Worm (Caenorhabditis elegans): ENCODE data around the gene C50F4.6.

The C50F4.6 gene

DNA sequence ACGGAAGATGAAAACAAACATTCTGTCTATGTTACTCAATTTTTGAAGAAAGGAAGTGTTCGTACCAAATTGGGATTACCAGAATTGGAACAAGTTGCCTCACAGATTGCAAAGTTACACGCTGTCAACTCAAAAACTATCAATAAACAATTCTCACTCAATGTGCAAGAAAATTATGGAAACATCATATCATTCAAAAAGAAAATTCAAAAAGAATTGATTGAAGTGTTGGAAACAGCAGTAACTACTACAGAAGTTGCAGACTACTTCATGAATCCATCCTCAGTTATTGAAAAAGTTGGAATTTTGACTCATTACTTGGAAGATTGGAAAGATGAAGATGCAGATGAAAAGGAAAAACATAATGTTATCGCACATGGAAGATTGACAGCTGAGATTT lies 17.9 kb upstream of the C50F4.6 start:
- TF ChIP-seq nhr-237 (tag; optimal IDR thresholded peaks at IDR 0.05) = no peak
- no peak for TF ChIP-seq ceh-83 (GFP tag; optimal IDR thresholded peaks at IDR 0.05)
- TF ChIP-seq ceh-39 (tag; optimal IDR thresholded peaks at IDR 0.05) = no peak
- TF ChIP-seq hlh-1 (tag; optimal IDR thresholded peaks at IDR 0.05) = no peak
- no peak for TF ChIP-seq mab-5 (tag; optimal IDR thresholded peaks at IDR 0.05)
- no peak for TF ChIP-seq pha-4 (tag; optimal IDR thresholded peaks at IDR 0.05)
- no peak for TF ChIP-seq ztf-11 (tag; optimal IDR thresholded peaks at IDR 0.05)
- TF ChIP-seq unc-120 (tag; optimal IDR thresholded peaks at IDR 0.05; ENCODE audit: poor library complexity, severe bottlenecking) = no peak
- no peak for TF ChIP-seq unc-39 (tag; optimal IDR thresholded peaks at IDR 0.05)
- no peak for TF ChIP-seq nhr-76 (tag; optimal IDR thresholded peaks at IDR 0.05)
- TF ChIP-seq ceh-43 (GFP tag; optimal IDR thresholded peaks at IDR 0.05) = no peak
- no peak for TF ChIP-seq lsy-2 (tag; optimal IDR thresholded peaks at IDR 0.05)
- TF ChIP-seq sem-2 (GFP tag; optimal IDR thresholded peaks at IDR 0.05) = no peak
- TF ChIP-seq zip-8 (tag; optimal IDR thresholded peaks at IDR 0.05) = no peak
- TF ChIP-seq lin-13 (tag; optimal IDR thresholded peaks at IDR 0.05) = no peak
- no peak for TF ChIP-seq ham-2 (GFP tag; optimal IDR thresholded peaks at IDR 0.05)
- TF ChIP-seq tbx-8 (GFP tag; optimal IDR thresholded peaks at IDR 0.05) = no peak

DNA sequence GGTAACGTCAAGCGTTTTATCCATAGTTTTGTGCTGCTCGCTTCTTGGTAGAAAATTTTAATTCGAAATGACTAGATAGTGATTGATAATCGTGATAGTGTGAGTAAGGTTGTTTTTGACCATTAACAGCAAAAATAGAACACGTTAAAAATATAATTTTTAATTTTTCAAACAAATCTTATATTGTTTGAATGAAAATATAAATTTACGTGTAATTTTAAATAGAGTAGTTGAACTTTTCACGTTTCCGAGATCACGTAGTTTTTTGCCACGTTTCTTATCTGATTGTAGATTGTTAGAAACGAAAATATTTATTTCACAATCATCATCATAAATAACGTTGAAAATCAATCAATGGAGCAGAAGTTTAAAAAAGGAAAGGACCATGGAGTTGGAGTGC lies 14.4 kb upstream of the C50F4.6 start, which contains the start of the genes C50F4.10 and pfk-1.2:
C50F4.10 (minus strand) TSS at position 101 of the 400 bp plus-strand sequence.
pfk-1.2 (plus strand) TSS at position 325 of the 400 bp plus-strand sequence.
- TF ChIP-seq nhr-237 (tag; optimal IDR thresholded peaks at IDR 0.05) (no peak), sptf-1 (tag; optimal IDR thresholded peaks at IDR 0.05) (no peak), unc-120 (tag; optimal IDR thresholded peaks at IDR 0.05; ENCODE audit: poor library complexity, severe bottlenecking) (no peak), elt-3 (tag; optimal IDR thresholded peaks at IDR 0.05) (no peak), ceh-39 (tag; optimal IDR thresholded peaks at IDR 0.05) (no peak), unc-62 (GFP tag; optimal IDR thresholded peaks at IDR 0.05) (no peak), tbx-8 (GFP tag; optimal IDR thresholded peaks at IDR 0.05) (no peak), nhr-12 (tag; optimal IDR thresholded peaks at IDR 0.05) (no peak), mls-2 (tag; optimal IDR thresholded peaks at IDR 0.05) (no peak), ham-2 (GFP tag; optimal IDR thresholded peaks at IDR 0.05) (no peak), ztf-11 (tag; optimal IDR thresholded peaks at IDR 0.05) (no peak)

DNA sequence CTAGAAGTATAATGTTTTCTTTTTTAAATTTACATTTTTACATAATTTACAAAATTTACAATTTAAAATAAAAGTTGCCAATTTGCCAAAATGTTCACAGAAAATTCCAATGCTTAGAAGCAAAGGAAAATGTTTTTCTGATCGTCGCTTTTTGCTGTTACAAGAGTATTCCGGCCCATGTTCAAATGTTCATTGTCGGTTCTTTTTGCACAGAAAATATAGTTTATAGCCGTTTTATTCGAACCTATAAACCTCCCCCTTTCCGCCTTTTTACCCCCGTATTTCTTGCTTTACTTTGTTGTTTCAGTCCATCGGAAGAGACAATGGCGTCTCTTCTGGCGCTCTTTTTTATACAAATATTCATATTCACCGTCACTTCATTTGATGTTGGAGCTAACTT lies 11.3 kb upstream of the C50F4.6 start, which contains the start of gene tag-329:
tag-329 (plus strand) TSS at position 301 of the 400 bp plus-strand sequence.
- no peak for TF ChIP-seq nhr-28 (tag; optimal IDR thresholded peaks at IDR 0.05)
- TF ChIP-seq lin-13 (tag; optimal IDR thresholded peaks at IDR 0.05) = no peak
- TF ChIP-seq ces-1 (GFP tag; optimal IDR thresholded peaks at IDR 0.05) = no peak
- no peak for TF ChIP-seq M03D4.4 (tag; optimal IDR thresholded peaks at IDR 0.05)
- no peak for TF ChIP-seq nhr-12 (tag; optimal IDR thresholded peaks at IDR 0.05)
- TF ChIP-seq blmp-1 (tag; optimal IDR thresholded peaks at IDR 0.05) = no peak
- TF ChIP-seq cnd-1 (tag; optimal IDR thresholded peaks at IDR 0.05) = no peak
- TF ChIP-seq nhr-2 (tag; optimal IDR thresholded peaks at IDR 0.05) = no peak
- TF ChIP-seq unc-120 (tag; optimal IDR thresholded peaks at IDR 0.05; ENCODE audit: poor library complexity, severe bottlenecking) = no peak
- no peak for TF ChIP-seq pha-4 (tag; optimal IDR thresholded peaks at IDR 0.05)
- no peak for TF ChIP-seq lsy-2 (tag; optimal IDR thresholded peaks at IDR 0.05)
- TF ChIP-seq tbx-8 (GFP tag; optimal IDR thresholded peaks at IDR 0.05) = no peak
- TF ChIP-seq elt-1 (tag; optimal IDR thresholded peaks at IDR 0.05; ENCODE audit: borderline replicate concordance, insufficient read depth) = no peak
- no peak for TF ChIP-seq drap-1 (GFP tag; optimal IDR thresholded peaks at IDR 0.05)
- TF ChIP-seq snpc-4 (tag; optimal IDR thresholded peaks at IDR 0.05) = no peak

ce11 chrV:9536505-9536904 lies 9.4 kb upstream of the C50F4.6 start, which contains the start of gene C50F4.4:
TSS of gene C50F4.4 (plus strand) at chrV:9536771.
- TF ChIP-seq ham-2 (GFP tag; optimal IDR thresholded peaks at IDR 0.05) = no peak
- peak; percentile 34 for TF ChIP-seq unc-120 (tag; optimal IDR thresholded peaks at IDR 0.05; ENCODE audit: poor library complexity, severe bottlenecking)

ce11 chrV:9539638-9540037 lies 6.3 kb upstream of the C50F4.6 start, which contains the start of gene C50F4.12:
TSS of gene C50F4.12 (minus strand) at chrV:9539738.
- TF ChIP-seq ces-1 (GFP tag; optimal IDR thresholded peaks at IDR 0.05) (no peak), elt-1 (tag; optimal IDR thresholded peaks at IDR 0.05; ENCODE audit: borderline replicate concordance, insufficient read depth) (no peak), drap-1 (GFP tag; optimal IDR thresholded peaks at IDR 0.05) (no peak), mab-5 (tag; optimal IDR thresholded peaks at IDR 0.05) (no peak), nhr-12 (tag; optimal IDR thresholded peaks at IDR 0.05) (no peak), sptf-1 (tag; optimal IDR thresholded peaks at IDR 0.05) (no peak), ceh-83 (GFP tag; optimal IDR thresholded peaks at IDR 0.05) (no peak), lin-32 (GFP tag; optimal IDR thresholded peaks at IDR 0.05) (no peak), flh-1 (GFP tag; optimal IDR thresholded peaks at IDR 0.05) (no peak), nhr-2 (tag; optimal IDR thresholded peaks at IDR 0.05) (no peak), elt-3 (tag; optimal IDR thresholded peaks at IDR 0.05) (no peak), mep-1 (tag; optimal IDR thresholded peaks at IDR 0.05) (no peak), ceh-43 (GFP tag; optimal IDR thresholded peaks at IDR 0.05) (no peak), blmp-1 (tag; optimal IDR thresholded peaks at IDR 0.05) (no peak)
